Fruit fly (Drosophila melanogaster) whole organism, embryonic: ENCODE data around the gene Ada2a.

ENCODE experiments used
- Abd-B ChIP-seq: fragments of 200-800 bp; sonication (Bioruptor generic); optimal IDR thresholded peaks from 2 replicates; lab custom pipeline; 2018; ENCODE audit warnings: missing biosample characterization, mild to moderate bottlenecking, missing genetic modification characterization, moderate library complexity
- Awh ChIP-seq: fragments of 200-800 bp; sonication (Bioruptor generic); IDR thresholded peaks from 2 replicates; pipeline ENCODE4, ENCODE4 v1.3.6; 2022; ENCODE audit warnings: missing biosample characterization, missing genetic modification characterization
- Bgb ChIP-seq: fragments of 200-800 bp; sonication (Bioruptor generic); IDR thresholded peaks from 2 replicates; pipeline ENCODE4 v1.3.6; 2022; ENCODE audit warnings: missing biosample characterization, missing genetic modification characterization; ENCODE audit not compliant: partially characterized antibody
- CG1024 ChIP-seq: fragments of 200-800 bp; sonication (Bioruptor generic); IDR thresholded peaks from 2 replicates; pipeline ENCODE4 v1.3.6; 2022; ENCODE audit warnings: missing biosample characterization, missing genetic modification characterization
- CG11247 ChIP-seq: fragments of 200-800 bp; sonication (Bioruptor generic); IDR thresholded peaks from 2 replicates; pipeline ENCODE4 v1.3.6; 2022; ENCODE audit warnings: missing biosample characterization, missing genetic modification characterization
- CG12391 ChIP-seq: fragments of 200-800 bp; sonication (Bioruptor generic); optimal IDR thresholded peaks from 3 replicates; lab custom pipeline; 2018; ENCODE audit warnings: missing biosample characterization, mild to moderate bottlenecking, missing genetic modification characterization, moderate library complexity
- CG17186 ChIP-seq: fragments of 200-800 bp; sonication (Bioruptor generic); optimal IDR thresholded peaks from 3 replicates; lab custom pipeline; 2017; ENCODE audit warnings: missing biosample characterization, missing genetic modification reagents, missing genetic modification characterization
- CG17802 ChIP-seq: fragments of 200-800 bp; sonication (Bioruptor generic); optimal IDR thresholded peaks from 2 replicates; lab custom pipeline; 2018; ENCODE audit warnings: missing biosample characterization, mild to moderate bottlenecking, missing genetic modification characterization, moderate library complexity
- CG17829 ChIP-seq: fragments of 200-800 bp; optimal IDR thresholded peaks from 2 replicates; lab custom pipeline; 2019; ENCODE audit warnings: missing biosample characterization, mild to moderate bottlenecking, missing genetic modification characterization, moderate library complexity
- CG30403 ChIP-seq: fragments of 200-800 bp; sonication (Bioruptor generic); optimal IDR thresholded peaks from 3 replicates; lab custom pipeline; 2016; ENCODE audit warnings: missing biosample characterization, missing genetic modification characterization
- CG32772 ChIP-seq: fragments of 200-800 bp; sonication (Bioruptor generic); IDR thresholded peaks from 2 replicates; pipeline ENCODE4 v1.3.6; 2022; ENCODE audit warnings: missing biosample characterization, missing genetic modification characterization
- CG34422 ChIP-seq: fragments of 200-800 bp; sonication (Bioruptor generic); IDR thresholded peaks from 3 replicates; pipeline ENCODE4 v1.3.6; 2022; ENCODE audit warnings: missing biosample characterization, missing genetic modification characterization
- CG3726 ChIP-seq: fragments of 200-800 bp; sonication (Bioruptor generic); IDR thresholded peaks from 3 replicates; pipeline ENCODE4, ENCODE4 v1.3.6; 2022; ENCODE audit warnings: missing biosample characterization, missing genetic modification characterization
- CG43689 ChIP-seq: fragments of 200-800 bp; sonication (Bioruptor generic); IDR thresholded peaks from 2 replicates; pipeline ENCODE4 v1.3.6; 2022; ENCODE audit warnings: missing biosample characterization, missing genetic modification characterization
- CG6689 ChIP-seq: fragments of 200-800 bp; sonication (Bioruptor generic); IDR thresholded peaks from 2 replicates; pipeline ENCODE4 v1.3.6; 2022; ENCODE audit warnings: missing biosample characterization, missing genetic modification characterization
- CG6791 ChIP-seq: fragments of 200-800 bp; sonication (Bioruptor generic); IDR thresholded peaks from 3 replicates; pipeline ENCODE4 v1.3.6; 2022; ENCODE audit warnings: missing biosample characterization, missing genetic modification characterization; ENCODE audit not compliant: partially characterized antibody
- CG7963 ChIP-seq: fragments of 200-800 bp; sonication (Bioruptor generic); IDR thresholded peaks from 3 replicates; pipeline ENCODE4 v1.3.6; 2022; ENCODE audit warnings: missing biosample characterization, missing genetic modification characterization; ENCODE audit not compliant: partially characterized antibody
- CG8388 ChIP-seq: fragments of 200-800 bp; sonication (Bioruptor generic); optimal IDR thresholded peaks from 2 replicates; lab custom pipeline; 2019; ENCODE audit warnings: missing biosample characterization, mild to moderate bottlenecking, missing genetic modification characterization, moderate library complexity
- CG8765 ChIP-seq: fragments of 200-800 bp; sonication (Bioruptor generic); IDR thresholded peaks from 2 replicates; pipeline ENCODE4 v1.3.6; 2022; ENCODE audit warnings: missing biosample characterization, missing genetic modification characterization
- E2f2 ChIP-seq: fragments of 200-800 bp; sonication (Bioruptor generic); IDR thresholded peaks from 2 replicates; pipeline ENCODE4 v1.3.6; 2022; ENCODE audit warnings: missing biosample characterization, missing genetic modification characterization
- Elba2 ChIP-seq: fragments of 200-800 bp; sonication (Bioruptor generic); optimal IDR thresholded peaks from 3 replicates; lab custom pipeline; 2016; ENCODE audit warnings: missing biosample characterization, missing genetic modification characterization
- Ets97D ChIP-seq: fragments of 200-800 bp; sonication (Bioruptor generic); optimal IDR thresholded peaks from 3 replicates; lab custom pipeline; 2016; ENCODE audit warnings: missing biosample characterization, missing genetic modification characterization
- Hmr ChIP-seq: fragments of 200-800 bp; sonication (Bioruptor generic); optimal IDR thresholded peaks from 3 replicates; lab custom pipeline; 2017; ENCODE audit warnings: mild to moderate bottlenecking, missing biosample characterization, missing genetic modification reagents, missing genetic modification characterization
- Lim3 ChIP-seq: fragments of 200-800 bp; sonication (Bioruptor generic); IDR thresholded peaks from 2 replicates; pipeline ENCODE4 v1.3.6; 2022; ENCODE audit warnings: missing biosample characterization, missing genetic modification characterization
- Mad ChIP-seq: fragments of 200-800 bp; sonication (Bioruptor generic); optimal IDR thresholded peaks from 2 replicates; lab custom pipeline; 2016; ENCODE audit warnings: missing biosample characterization, missing genetic modification characterization
- PHDP ChIP-seq: fragments of 200-800 bp; sonication (Bioruptor generic); optimal IDR thresholded peaks from 3 replicates; lab custom pipeline; 2018; ENCODE audit warnings: missing biosample characterization, mild to moderate bottlenecking, missing genetic modification characterization, moderate library complexity
- Poxn ChIP-seq: fragments of 200-800 bp; sonication (Bioruptor generic); IDR thresholded peaks from 2 replicates; pipeline ENCODE4 v1.3.6; 2022; ENCODE audit warnings: missing biosample characterization, missing genetic modification characterization
- Sin3A ChIP-seq: fragments of >200 bp; optimal IDR thresholded peaks from 2 replicates; lab custom pipeline; 2018
- Taf1 ChIP-seq: fragments of 200-800 bp; sonication (Bioruptor generic); IDR thresholded peaks from 2 replicates; pipeline ENCODE4 v1.3.6; 2022; ENCODE audit warnings: missing biosample characterization, missing genetic modification characterization
- az2 ChIP-seq: fragments of 200-800 bp; sonication (Bioruptor generic); optimal IDR thresholded peaks from 3 replicates; lab custom pipeline; 2016; ENCODE audit warnings: missing biosample characterization, missing genetic modification characterization
- bcd ChIP-seq: fragments of 200-800 bp; sonication (Bioruptor generic); optimal IDR thresholded peaks from 2 replicates; lab custom pipeline; 2017; ENCODE audit warnings: missing biosample characterization, mild to moderate bottlenecking, missing genetic modification characterization
- cad ChIP-seq: fragments of >200 bp; optimal IDR thresholded peaks from 2 replicates; lab custom pipeline; 2017; ENCODE audit warnings: missing biosample characterization, missing genetic modification characterization
- chif ChIP-seq, 2 experiments: fragments of 200-800 bp; sonication (Bioruptor generic); optimal IDR thresholded peaks; 3 replicates each; lab custom pipeline; 2016; ENCODE audit warnings: missing biosample characterization in 2 of 2, missing genetic modification characterization in 2 of 2
- chinmo ChIP-seq: fragments of 200-800 bp; sonication (Bioruptor generic); IDR thresholded peaks from 4 replicates; pipeline ENCODE4 v1.3.6; 2022; ENCODE audit warnings: missing biosample characterization, missing genetic modification characterization; ENCODE audit not compliant: partially characterized antibody
- corto ChIP-seq: fragments of 200-800 bp; sonication (Bioruptor generic); optimal IDR thresholded peaks from 2 replicates; lab custom pipeline; 2016; ENCODE audit warnings: missing biosample characterization, mild to moderate bottlenecking, missing genetic modification characterization, moderate library complexity
- danr ChIP-seq: fragments of 200-800 bp; sonication (Bioruptor generic); IDR thresholded peaks from 2 replicates; pipeline ENCODE4 v1.3.6; 2022; ENCODE audit warnings: missing biosample characterization, missing genetic modification characterization
- en ChIP-seq: fragments of 200-800 bp; sonication (Bioruptor generic); optimal IDR thresholded peaks from 2 replicates; lab custom pipeline; 2016; ENCODE audit warnings: missing biosample characterization, missing genetic modification characterization
- fd96Cb ChIP-seq: fragments of 200-800 bp; sonication (Bioruptor generic); optimal IDR thresholded peaks from 2 replicates; lab custom pipeline; 2018; ENCODE audit warnings: missing biosample characterization, mild to moderate bottlenecking, missing genetic modification characterization, moderate library complexity
- grn ChIP-seq: fragments of 200-800 bp; sonication (Bioruptor generic); optimal IDR thresholded peaks from 3 replicates; lab custom pipeline; 2017; ENCODE audit warnings: missing biosample characterization, missing genetic modification characterization
- kah ChIP-seq: fragments of 200-800 bp; sonication (Bioruptor generic); optimal IDR thresholded peaks from 2 replicates; lab custom pipeline; 2018; ENCODE audit warnings: missing biosample characterization, mild to moderate bottlenecking, missing genetic modification characterization
- kni ChIP-seq: fragments of 200-800 bp; sonication (Bioruptor generic); optimal IDR thresholded peaks from 3 replicates; lab custom pipeline; 2017; ENCODE audit warnings: mild to moderate bottlenecking, missing biosample characterization, missing genetic modification reagents, missing genetic modification characterization
- lmd ChIP-seq: fragments of 200-800 bp; sonication (Bioruptor generic); IDR thresholded peaks from 2 replicates; pipeline ENCODE4 v1.3.6; 2022; ENCODE audit warnings: missing biosample characterization, missing genetic modification characterization
- mam ChIP-seq: fragments of 200-800 bp; sonication (Bioruptor generic); optimal IDR thresholded peaks from 3 replicates; lab custom pipeline; 2016; ENCODE audit warnings: missing biosample characterization, missing genetic modification characterization
- nom ChIP-seq: fragments of 200-800 bp; sonication (Bioruptor generic); optimal IDR thresholded peaks from 2 replicates; lab custom pipeline; 2017; ENCODE audit warnings: missing biosample characterization, missing genetic modification characterization, mild to moderate bottlenecking, moderate library complexity, missing genetic modification reagents
- phol ChIP-seq: fragments of 200-800 bp; sonication (Bioruptor generic); optimal IDR thresholded peaks from 3 replicates; lab custom pipeline; 2018; ENCODE audit warnings: missing biosample characterization, mild to moderate bottlenecking, missing genetic modification characterization, moderate library complexity
- pros ChIP-seq: fragments of 200-800 bp; sonication (Bioruptor generic); optimal IDR thresholded peaks from 3 replicates; lab custom pipeline; 2019; ENCODE audit warnings: missing biosample characterization, mild to moderate bottlenecking, missing genetic modification characterization, moderate library complexity
- sd ChIP-seq: fragments of 200-800 bp; sonication (Bioruptor generic); optimal IDR thresholded peaks from 3 replicates; lab custom pipeline; 2018; ENCODE audit warnings: missing biosample characterization, mild to moderate bottlenecking, missing genetic modification characterization, moderate library complexity
- slbo ChIP-seq: fragments of 200-800 bp; sonication (Bioruptor generic); IDR thresholded peaks from 2 replicates; pipeline ENCODE4 v1.3.6; 2022; ENCODE audit warnings: missing biosample characterization, missing genetic modification characterization
- sr ChIP-seq: fragments of 200-800 bp; sonication (Bioruptor generic); IDR thresholded peaks from 3 replicates; pipeline ENCODE4 v1.3.6; 2022; ENCODE audit warnings: missing biosample characterization, missing genetic modification characterization
- tna ChIP-seq: fragments of 200-800 bp; sonication (Bioruptor generic); IDR thresholded peaks from 2 replicates; pipeline ENCODE4 v1.3.6; 2022; ENCODE audit warnings: missing biosample characterization, missing genetic modification characterization; ENCODE audit not compliant: partially characterized antibody
- tup ChIP-seq: fragments of 200-800 bp; sonication (Bioruptor generic); optimal IDR thresholded peaks from 2 replicates; lab custom pipeline; 2016; ENCODE audit warnings: missing biosample characterization, mild to moderate bottlenecking, missing genetic modification characterization, moderate library complexity
- yki ChIP-seq: fragments of >200 bp; optimal IDR thresholded peaks from 3 replicates; lab custom pipeline; 2018

Ada2a gene

dm6 chr3R:18255281-18255680 is at the start of gene Ada2a, which contains the start of the genes Polr2D, Tgs1 and moi:
TSS of gene Ada2a (minus strand) at chr3R:18255487.
TSS of gene Polr2D (minus strand) at chr3R:18255487.
TSS of gene Tgs1 (plus strand) at chr3R:18255530.
TSS of gene moi (plus strand) at chr3R:18255530.
- no peak for TF ChIP-seq tup
- no peak for TF ChIP-seq CG8388 (GFP tag; lab: Kevin White, UChicago)
- no peak for TF ChIP-seq nom (GFP tag; lab: Kevin White, UChicago)
- no peak for TF ChIP-seq slbo (GFP tag; lab: Robert Waterston, UW)
- TF ChIP-seq CG11247, result no peak
- no peak for TF ChIP-seq corto
- no peak for TF ChIP-seq CG1024 (GFP tag; lab: Robert Waterston, UW)
- no peak for TF ChIP-seq bcd (GFP tag; lab: Kevin White, UChicago)
- TF ChIP-seq kni (GFP tag; lab: Kevin White, UChicago), result no peak
- TF ChIP-seq kah (GFP tag; lab: Kevin White, UChicago), result no peak
- 0 out of 4 replicates have a peak, but pooled peaks have one; percentile 73 for TF ChIP-seq chinmo (GFP tag; lab: Robert Waterston, UW)
- no peak for TF ChIP-seq Poxn (GFP tag; lab: Robert Waterston, UW)
- TF ChIP-seq Abd-B (GFP tag; lab: Kevin White, UChicago), result no peak
- no peak for TF ChIP-seq Mad (GFP tag; lab: Kevin White, UChicago)
- peak; percentile 23 for TF ChIP-seq Ets97D (GFP tag; lab: Kevin White, UChicago)
- no peak for TF ChIP-seq CG32772 (GFP tag; lab: Robert Waterston, UW)
- TF ChIP-seq CG43689 (GFP tag; lab: Robert Waterston, UW), result no peak
- TF ChIP-seq Awh (GFP tag; lab: Robert Waterston, UW), result no peak
- TF ChIP-seq az2 (GFP tag; lab: Kevin White, UChicago), result no peak
- TF ChIP-seq danr (GFP tag; lab: Robert Waterston, UW), result no peak
- TF ChIP-seq E2f2, result peak; percentile 79
- no peak for TF ChIP-seq Hmr (GFP tag; lab: Kevin White, UChicago)
- no peak for TF ChIP-seq CG30403 (GFP tag; lab: Kevin White, UChicago)
- TF ChIP-seq Bgb (GFP tag; lab: Robert Waterston, UW), result peak; percentile 79
- TF ChIP-seq sd (tag; lab: Kevin White, UChicago), result peak; percentile 40
- TF ChIP-seq grn (GFP tag; lab: Kevin White, UChicago), result no peak
- no peak for TF ChIP-seq pros (GFP tag; lab: Kevin White, UChicago)
- no peak for TF ChIP-seq CG3726 (GFP tag; lab: Robert Waterston, UW)
- TF ChIP-seq en (GFP tag; lab: Kevin White, UChicago), result no peak
- TF ChIP-seq cad (GFP tag; lab: Kevin White, UChicago), result no peak
- TF ChIP-seq tna (GFP tag; lab: Robert Waterston, UW), result peak; percentile 47; the same call in 1 of the 2 replicates
- no peak for TF ChIP-seq mam (GFP tag; lab: Kevin White, UChicago)
- peak; percentile 83 for TF ChIP-seq CG6791 (GFP tag; lab: Robert Waterston, UW)
- TF ChIP-seq Sin3A (lab: Kevin White, UChicago), result peak; percentile 56
- no peak for TF ChIP-seq fd96Cb (tag; lab: Kevin White, UChicago)
- TF ChIP-seq CG17802 (tag; lab: Kevin White, UChicago), result no peak
- TF ChIP-seq CG17829 (tag; lab: Kevin White, UChicago), result peak; percentile 12
- TF ChIP-seq CG12391 (tag; lab: Kevin White, UChicago), result no peak
- TF ChIP-seq PHDP (tag; lab: Kevin White, UChicago), result no peak
- TF ChIP-seq sr (GFP tag; lab: Robert Waterston, UW), result no peak
- TF ChIP-seq Taf1, result no peak
- TF ChIP-seq CG6689 (GFP tag; lab: Robert Waterston, UW), result no peak
- TF ChIP-seq phol (tag; lab: Kevin White, UChicago), result peak; percentile 56
- TF ChIP-seq Lim3 (GFP tag; lab: Robert Waterston, UW), result no peak
- TF ChIP-seq Elba2 (GFP tag; lab: Kevin White, UChicago), result peak; percentile 55
- no peak for TF ChIP-seq chif (GFP tag; optimal IDR thresholded peaks at IDR 0.05; lab: Kevin White, UChicago)
- TF ChIP-seq CG17186 (GFP tag; lab: Kevin White, UChicago), result peak; percentile 9
- peak; percentile 46; the same call in 2 of the 3 replicates for TF ChIP-seq CG7963 (GFP tag; lab: Robert Waterston, UW)
- no peak for TF ChIP-seq CG8765 (GFP tag; lab: Robert Waterston, UW)
- TF ChIP-seq yki (lab: Kevin White, UChicago), result no peak
- peak; percentile 73; the same call in 1 of the 3 replicates for TF ChIP-seq CG34422 (GFP tag; lab: Robert Waterston, UW)
- no peak for TF ChIP-seq lmd
